Worm (Caenorhabditis elegans) whole organism, L1 larva: Measurements from ENCODE around the gene C49C3.6.

Experiments
- aly-2 ChIP-seq: fragments of 150-350 bp; optimal IDR thresholded peaks from 2 replicates; lab custom pipeline; 2014; ENCODE audit warnings: missing biosample characterization, missing genetic modification characterization
- ceh-90 ChIP-seq: sonication (generic microtip); optimal IDR thresholded peaks from 2 replicates; lab custom pipeline; 2016; ENCODE audit warnings: missing genetic modification characterization, missing compliant biosample characterization
- efl-1 ChIP-seq, 4 experiments: fragments of 150-350 bp; optimal IDR thresholded peaks in 3 of 4; peaks in 1 of 4; 1 replicate in 1 of 4; 2 replicates in 3 of 4; lab custom pipeline; 2014; ENCODE audit warnings: missing biosample characterization in 2 of 4, missing genetic modification characterization in 2 of 4, missing genetic modification reagents in 2 of 4
- egl-27 ChIP-seq, 2 experiments: fragments of 150-350 bp in 1 of 2; sonication (generic microtip); optimal IDR thresholded peaks; 3 replicates each; lab custom pipeline; 2017 to 2018; ENCODE audit warnings: missing biosample characterization in 2 of 2, missing genetic modification characterization in 2 of 2, missing genetic modification reagents in 2 of 2
- elt-2 ChIP-seq: sonication (generic microtip); optimal IDR thresholded peaks from 2 replicates; lab custom pipeline; 2016; ENCODE audit warnings: missing genetic modification characterization, mild to moderate bottlenecking, inconsistent platforms, missing compliant biosample characterization, missing genetic modification reagents
- fkh-10 ChIP-seq: sonication (generic microtip); optimal IDR thresholded peaks from 2 replicates; lab custom pipeline; 2017; ENCODE audit warnings: missing biosample characterization, missing genetic modification reagents, missing genetic modification characterization
- irx-1 ChIP-seq: sonication (generic microtip); optimal IDR thresholded peaks from 2 replicates; lab custom pipeline; 2016; ENCODE audit warnings: missing genetic modification characterization, missing compliant biosample characterization
- lin-35 ChIP-seq, 2 experiments: fragments of 150-350 bp; optimal IDR thresholded peaks; 2 replicates each; lab custom pipeline; 2014; ENCODE audit warnings: missing biosample characterization in 2 of 2, missing genetic modification characterization in 2 of 2, missing genetic modification reagents in 2 of 2
- nhr-11 ChIP-seq: fragments of 150-350 bp; optimal IDR thresholded peaks from 2 replicates; lab custom pipeline; 2014; ENCODE audit warnings: missing biosample characterization, missing genetic modification characterization
- nhr-28 ChIP-seq: fragments of 150-350 bp; optimal IDR thresholded peaks from 2 replicates; lab custom pipeline; 2014; ENCODE audit warnings: missing biosample characterization, missing genetic modification characterization
- pqm-1 ChIP-seq: sonication (generic microtip); optimal IDR thresholded peaks from 3 replicates; lab custom pipeline; 2017; ENCODE audit warnings: missing biosample characterization, missing genetic modification characterization
- rnt-1 ChIP-seq: sonication (generic microtip); optimal IDR thresholded peaks from 2 replicates; lab custom pipeline; 2016; ENCODE audit warnings: mild to moderate bottlenecking, missing genetic modification characterization, moderate library complexity, missing compliant biosample characterization
- unc-62 ChIP-seq: fragments of 150-350 bp; optimal IDR thresholded peaks from 2 replicates; lab custom pipeline; 2014; ENCODE audit warnings: missing biosample characterization, missing genetic modification reagents, missing genetic modification characterization

DNA sequence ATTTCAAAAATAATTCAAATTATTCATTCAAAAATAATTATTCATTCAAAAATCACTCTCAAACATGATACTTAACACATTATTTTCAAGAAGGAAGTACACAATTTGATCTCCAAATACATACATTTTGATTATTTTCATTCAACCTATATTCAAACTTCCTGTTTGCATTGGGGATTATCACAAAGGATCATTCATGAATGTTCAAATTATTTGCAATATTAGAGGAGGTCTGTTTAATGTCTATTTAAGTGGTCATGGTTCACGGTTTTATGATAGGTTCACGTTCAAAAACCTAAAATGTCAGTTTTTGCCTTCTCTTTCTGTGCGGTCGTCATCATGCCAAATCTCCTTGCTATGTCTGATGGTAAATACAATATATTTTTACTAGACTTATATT is 29.8 kb downstream of the C49C3.6 start, which contains the start of gene clec-202:
- TF ChIP-seq nhr-28 (no peak), rnt-1 (tag; lab: Kevin White, UChicago) (no peak), egl-27 (tag; optimal IDR thresholded peaks at IDR 0.05; lab: Kevin White, UChicago) (no peak), pqm-1 (no peak), unc-62 (GFP tag; lab: Kevin White, UChicago) (no peak), fkh-10 (GFP tag; lab: Kevin White, UChicago) (no peak), elt-2 (tag; lab: Kevin White, UChicago) (no peak), efl-1 (optimal IDR thresholded peaks at IDR 0.05; lab: Kevin White, UChicago) (no peak), efl-1 (GFP tag; optimal IDR thresholded peaks at IDR 0.05 in 1 of 2; lab: Kevin White, UChicago) (no peak), lin-35 (GFP tag; optimal IDR thresholded peaks at IDR 0.05; lab: Kevin White, UChicago) (no peak), ceh-90 (tag; lab: Kevin White, UChicago) (no peak), irx-1 (tag; lab: Kevin White, UChicago) (no peak), aly-2 (no peak), nhr-11 (tag; lab: Kevin White, UChicago) (no peak)
